Fruit fly (Drosophila melanogaster) whole organism, adult: ENCODE results near the gene CG7335.

Source experiments
- CG12768 ChIP-seq: fragments of 200-800 bp; sonication (Bioruptor generic); optimal IDR thresholded peaks from 2 replicates; lab custom pipeline; 2017; ENCODE audit warnings: missing biosample characterization, missing genetic modification characterization, mild to moderate bottlenecking, moderate library complexity, missing genetic modification reagents
- CG14711 ChIP-seq: fragments of 200-800 bp; sonication (Bioruptor generic); optimal IDR thresholded peaks from 2 replicates; lab custom pipeline; 2018; ENCODE audit warnings: missing biosample characterization, mild to moderate bottlenecking, missing genetic modification characterization, moderate library complexity
- CG1620 ChIP-seq: fragments of 200-800 bp; sonication (Bioruptor generic); optimal IDR thresholded peaks from 2 replicates; lab custom pipeline; 2016; ENCODE audit warnings: missing biosample characterization, missing genetic modification characterization
- CG33017 ChIP-seq: fragments of 200-800 bp; sonication (Bioruptor generic); optimal IDR thresholded peaks from 2 replicates; lab custom pipeline; 2018; ENCODE audit warnings: missing biosample characterization, mild to moderate bottlenecking, missing genetic modification characterization, moderate library complexity
- Crg-1 ChIP-seq: fragments of 200-800 bp; sonication (Bioruptor generic); optimal IDR thresholded peaks from 2 replicates; lab custom pipeline; 2016; ENCODE audit warnings: missing biosample characterization, missing genetic modification characterization
- Hr96 ChIP-seq: fragments of 200-800 bp; sonication (Bioruptor generic); optimal IDR thresholded peaks from 2 replicates; lab custom pipeline; 2016; ENCODE audit warnings: missing biosample characterization, missing genetic modification characterization
- cic ChIP-seq: fragments of 200-800 bp; sonication (Bioruptor generic); optimal IDR thresholded peaks from 2 replicates; lab custom pipeline; 2017; ENCODE audit warnings: missing biosample characterization, mild to moderate bottlenecking, missing genetic modification characterization, moderate library complexity
- ovo ChIP-seq: fragments of 200-800 bp; sonication (Bioruptor generic); optimal IDR thresholded peaks from 2 replicates; lab custom pipeline; 2016; ENCODE audit warnings: missing biosample characterization, missing genetic modification characterization
- pad ChIP-seq: fragments of 200-800 bp; sonication (Bioruptor generic); optimal IDR thresholded peaks from 3 replicates; lab custom pipeline; 2017; ENCODE audit warnings: missing biosample characterization, missing genetic modification characterization, mild to moderate bottlenecking, moderate library complexity, missing genetic modification reagents

CG7335 gene

DNA sequence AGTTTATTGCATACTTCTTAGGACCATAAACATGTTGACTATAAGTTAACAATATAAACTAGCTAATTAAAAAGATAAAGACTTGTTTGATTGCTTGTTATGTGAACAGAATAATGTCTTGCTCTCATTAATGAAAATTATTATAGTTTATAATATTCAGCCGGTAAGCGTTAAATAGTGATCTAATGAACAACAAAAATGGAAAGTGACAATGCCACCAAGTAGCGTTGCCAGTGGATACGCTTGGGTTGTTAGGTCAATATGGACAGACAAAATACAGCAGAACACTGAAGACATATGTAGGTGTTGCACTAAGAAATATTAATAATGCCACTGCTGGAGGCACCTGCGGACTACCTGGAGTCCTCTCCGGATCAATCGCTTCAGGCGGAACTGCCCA lies 27.3 kb downstream of the CG7335 start, which contains the start of gene CG14185:
TSS of gene CG14185 (plus strand) at position 301 of the 400 bp plus-strand sequence.
- TF ChIP-seq CG14711 (no peak), ovo (GFP tag; lab: Kevin White, UChicago) (no peak)

DNA sequence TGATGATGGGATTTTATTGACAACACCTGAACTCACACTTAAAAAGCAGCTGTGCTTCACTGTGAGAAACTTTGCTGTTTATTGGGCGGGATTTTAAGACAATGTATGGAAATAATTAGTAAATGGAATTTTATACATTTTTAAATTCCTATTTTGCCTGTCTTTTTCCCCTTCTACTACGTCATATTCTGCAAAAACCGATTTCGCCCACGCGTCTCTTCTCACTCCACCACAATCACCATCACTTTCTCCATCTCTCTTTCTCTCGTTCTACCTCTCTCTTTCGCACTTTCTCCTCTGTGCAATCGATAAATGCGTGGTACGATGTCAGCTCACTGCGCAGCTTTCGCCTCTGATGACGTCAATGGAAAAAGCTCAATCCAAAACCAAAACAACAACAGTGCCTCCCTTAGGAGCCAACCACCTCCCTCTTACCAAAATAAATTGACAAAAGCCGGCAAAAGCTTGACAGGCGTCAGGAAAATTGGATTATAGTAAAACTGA lies 28.5 kb downstream of the CG7335 start:
- peak; percentile 39 for TF ChIP-seq pad (GFP tag; lab: Kevin White, UChicago)
- TF ChIP-seq CG1620 = no peak

- no peak for TF ChIP-seq CG1620
These were observed 29.1 kb downstream of the CG7335 start, which contains the start of gene CG14186 for dm6 chr3L:20103777-20104542. TSS of gene CG14186 (minus strand) at chr3L:20103827.

- TF ChIP-seq Hr96 (GFP tag; lab: Kevin White, UChicago) = peak; percentile 1
- TF ChIP-seq cic (GFP tag; lab: Kevin White, UChicago) = no peak
These were observed 35.8 kb downstream of the CG7335 start for dm6 chr3L:20097312-20097711.

- TF ChIP-seq CG14711 = no peak
- TF ChIP-seq Crg-1 (GFP tag; lab: Kevin White, UChicago) = no peak
- TF ChIP-seq CG12768 (GFP tag; lab: Kevin White, UChicago) = no peak
These were observed 44.2 kb downstream of the CG7335 start, which contains the start of gene sNPF-R for dm6 chr3L:20088755-20089334. TSS of gene sNPF-R (minus strand) at chr3L:20089007.

- no peak for TF ChIP-seq ovo (GFP tag; lab: Kevin White, UChicago)
- TF ChIP-seq CG33017 = no peak
These were observed 48.0 kb downstream of the CG7335 start for dm6 chr3L:20085035-20085434.
